Worm (Caenorhabditis elegans): ENCODE results near the gene C50A2.3.

C50A2.3 gene

DNA sequence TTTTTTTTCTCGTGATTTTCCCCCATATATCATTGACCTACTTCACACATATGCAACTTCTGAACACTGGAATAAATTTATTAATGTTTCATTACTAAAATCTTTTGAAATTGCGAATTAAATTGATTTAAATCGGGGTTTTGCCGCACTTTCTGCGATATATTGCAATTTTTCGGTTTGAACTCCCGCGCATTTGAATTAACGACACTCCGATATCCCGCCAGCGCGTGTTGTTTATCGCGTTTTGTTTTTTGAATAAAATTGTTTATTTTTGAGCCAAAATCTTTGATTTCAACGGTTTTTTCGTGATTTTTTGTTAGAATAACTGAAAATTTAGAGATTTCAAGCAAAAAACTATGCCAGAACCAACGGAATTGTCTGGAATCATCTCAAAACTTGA lies 19.9 kb upstream of the C50A2.3 start, which contains the start of gene Y104H12D.2 (continued):
- TF ChIP-seq lin-13 (GFP tag; optimal IDR thresholded peaks at IDR 0.05) (peak; percentile 44), nhr-71 (tag; optimal IDR thresholded peaks at IDR 0.05) (no peak), nhr-20 (tag; optimal IDR thresholded peaks at IDR 0.05) (no peak), pag-3 (tag; optimal IDR thresholded peaks at IDR 0.05; ENCODE audit: borderline replicate concordance, insufficient read depth) (no peak), dpl-1 (GFP tag; optimal IDR thresholded peaks at IDR 0.05) (peak; percentile 88 to 95 (median 94)), fkh-10 (GFP tag; optimal IDR thresholded peaks at IDR 0.05) (no peak), nhr-237 (tag; optimal IDR thresholded peaks at IDR 0.05) (no peak), jun-1 (tag; optimal IDR thresholded peaks at IDR 0.05) (no peak), nhr-19 (GFP tag; conservative IDR thresholded peaks at IDR 0.05) (no peak), nhr-11 (tag; optimal IDR thresholded peaks at IDR 0.05) (no peak), alr-1 (tag; optimal IDR thresholded peaks at IDR 0.05; ENCODE audit: borderline replicate concordance) (no peak), ces-1 (GFP tag; optimal IDR thresholded peaks at IDR 0.05) (no peak), nhr-77 (tag; optimal IDR thresholded peaks at IDR 0.05) (no peak), hlh-4 (tag; optimal IDR thresholded peaks at IDR 0.05) (no peak), unc-86 (tag; optimal IDR thresholded peaks at IDR 0.05) (no peak), dsc-1 (tag; optimal IDR thresholded peaks at IDR 0.05) (no peak), egl-27 (tag; optimal IDR thresholded peaks at IDR 0.05) (no peak), zag-1 (tag; optimal IDR thresholded peaks at IDR 0.05) (no peak), ceh-82 (tag; optimal IDR thresholded peaks at IDR 0.05) (peak in 1 of 3 experiments; percentile 64), ceh-8 (GFP tag; optimal IDR thresholded peaks at IDR 0.05) (no peak), ztf-4 (tag; optimal IDR thresholded peaks at IDR 0.05) (no peak), pax-3 (tag; optimal IDR thresholded peaks at IDR 0.05) (no peak), efl-1 (optimal IDR thresholded peaks at IDR 0.05) (peak; percentile 90 to 95), efl-1 (GFP tag; optimal IDR thresholded peaks at IDR 0.05 in 1 of 2) (peak; percentile 95 to 99), unc-62 (GFP tag; optimal IDR thresholded peaks at IDR 0.05) (no peak), isw-1 (GFP tag; IDR thresholded peaks at IDR 0.05) (peak; percentile 5; the same call in 1 of the 2 replicates), hpl-2 (GFP tag; optimal IDR thresholded peaks at IDR 0.05) (no peak), C34B4.2 (tag; optimal IDR thresholded peaks at IDR 0.05) (no peak), swsn-7 (tag; optimal IDR thresholded peaks at IDR 0.05) (no peak), blmp-1 (tag; optimal IDR thresholded peaks at IDR 0.05) (peak; percentile 31)

DNA sequence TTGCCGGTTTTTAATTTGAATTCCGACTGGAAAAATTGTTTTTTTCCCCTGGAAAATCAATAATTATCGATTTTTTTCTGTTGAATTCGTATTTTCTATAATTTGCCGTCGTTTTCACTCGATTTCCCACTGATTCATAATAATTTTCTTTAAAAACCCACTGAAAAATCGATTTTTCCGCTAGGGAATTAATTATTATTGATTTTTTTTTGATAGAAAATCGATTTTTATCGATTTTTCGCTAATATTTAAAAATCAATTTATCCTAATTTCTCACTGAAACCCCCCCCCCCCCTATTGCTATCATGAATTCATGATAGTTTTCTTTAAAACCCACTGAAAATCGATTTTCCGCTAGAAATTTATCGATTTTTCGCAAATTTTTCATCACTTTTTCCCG lies 18.8 kb upstream of the C50A2.3 start:
- no peak for TF ChIP-seq ceh-8 (GFP tag; optimal IDR thresholded peaks at IDR 0.05)
- no peak for TF ChIP-seq nhr-11 (tag; optimal IDR thresholded peaks at IDR 0.05)
- no peak for TF ChIP-seq ceh-90 (tag; optimal IDR thresholded peaks at IDR 0.05)
- TF ChIP-seq lin-39 (tag; optimal IDR thresholded peaks at IDR 0.05) = no peak
- no peak for TF ChIP-seq lin-15B (tag; optimal IDR thresholded peaks at IDR 0.05)
- no peak for TF ChIP-seq sup-37 (GFP tag; optimal IDR thresholded peaks at IDR 0.05)
- TF ChIP-seq jun-1 (tag; optimal IDR thresholded peaks at IDR 0.05) = no peak
- no peak for TF ChIP-seq mef-2 (tag; optimal IDR thresholded peaks at IDR 0.05)
- no peak for TF ChIP-seq mdl-1 (tag; optimal IDR thresholded peaks at IDR 0.05)
- no peak for TF ChIP-seq lin-13 (GFP tag; optimal IDR thresholded peaks at IDR 0.05)
- no peak for TF ChIP-seq efl-3 (GFP tag; optimal IDR thresholded peaks at IDR 0.05)
- TF ChIP-seq ces-1 (GFP tag; optimal IDR thresholded peaks at IDR 0.05) = no peak
- TF ChIP-seq C34B4.2 (tag; optimal IDR thresholded peaks at IDR 0.05) = no peak
- no peak for TF ChIP-seq zip-4 (GFP tag; optimal IDR thresholded peaks at IDR 0.05)

DNA sequence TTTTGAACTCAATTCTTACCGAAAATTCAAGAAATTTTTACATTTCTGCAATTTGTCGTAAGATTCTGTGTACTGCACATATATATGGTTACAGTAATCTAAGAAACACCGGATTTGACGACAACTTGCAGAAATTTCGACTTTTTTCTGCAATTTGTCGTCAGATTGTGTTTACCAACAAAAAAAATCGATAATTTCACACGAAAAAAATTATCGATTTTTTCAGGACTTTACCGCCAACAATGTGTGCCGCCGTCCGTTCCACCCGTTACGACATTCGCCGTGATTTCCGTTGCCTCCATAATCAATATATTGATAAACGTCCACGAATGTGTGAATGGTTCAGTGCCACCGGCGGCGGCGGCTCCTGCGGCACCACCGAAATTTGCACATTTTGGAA lies 16.6 kb upstream of the C50A2.3 start:
- TF ChIP-seq grh-1 (GFP tag; IDR thresholded peaks at IDR 0.05) = no peak
- no peak for TF ChIP-seq alr-1 (tag; optimal IDR thresholded peaks at IDR 0.05; ENCODE audit: borderline replicate concordance)
- TF ChIP-seq pag-3 (tag; optimal IDR thresholded peaks at IDR 0.05; ENCODE audit: borderline replicate concordance, insufficient read depth) = no peak
- TF ChIP-seq unc-98 (GFP tag; IDR thresholded peaks at IDR 0.05) = no peak
- TF ChIP-seq xbp-1 (tag; optimal IDR thresholded peaks at IDR 0.05) = no peak
- no peak for TF ChIP-seq lir-3 (tag; optimal IDR thresholded peaks at IDR 0.05; ENCODE audit: poor library complexity)
- TF ChIP-seq nhr-237 (tag; optimal IDR thresholded peaks at IDR 0.05) = no peak
- TF ChIP-seq jun-1 (tag; optimal IDR thresholded peaks at IDR 0.05) = no peak
- TF ChIP-seq fkh-8 (tag; optimal IDR thresholded peaks at IDR 0.05) = no peak
- TF ChIP-seq ama-1 (optimal IDR thresholded peaks at IDR 0.05) = no peak
- no peak for TF ChIP-seq zip-4 (GFP tag; optimal IDR thresholded peaks at IDR 0.05)
- no peak for TF ChIP-seq ceh-90 (tag; optimal IDR thresholded peaks at IDR 0.05)
- TF ChIP-seq ceh-63 (GFP tag; optimal IDR thresholded peaks at IDR 0.05) = no peak
- TF ChIP-seq sup-37 (GFP tag; optimal IDR thresholded peaks at IDR 0.05) = no peak
- no peak for TF ChIP-seq egl-27 (tag; optimal IDR thresholded peaks at IDR 0.05)
- no peak for TF ChIP-seq dpl-1 (GFP tag; optimal IDR thresholded peaks at IDR 0.05)
